Worm (Caenorhabditis elegans) whole organism, L4 larva: ENCODE data around the gene nhr-226.

Experiments
- F37D6.2 ChIP-seq: sonication (generic microtip); optimal IDR thresholded peaks from 2 replicates; lab custom pipeline; 2016; ENCODE audit warnings: mild to moderate bottlenecking, missing genetic modification characterization, missing compliant biosample characterization
- F44E2.7 ChIP-seq: fragments of 200-800 bp; sonication (Bioruptor generic); IDR thresholded peaks from 2 replicates; pipeline ENCODE4 v2.1.2; 2022; ENCODE audit warnings: missing genetic modification characterization, missing compliant biosample characterization
- F49E8.2 ChIP-seq: sonication (generic microtip); optimal IDR thresholded peaks from 2 replicates; lab custom pipeline; 2016; ENCODE audit warnings: missing compliant biosample characterization, mild to moderate bottlenecking, missing genetic modification characterization, borderline replicate concordance
- R02D3.7 ChIP-seq: fragments of 150-350 bp; sonication (generic microtip); optimal IDR thresholded peaks from 3 replicates; lab custom pipeline; 2014; ENCODE audit warnings: missing biosample characterization, missing genetic modification characterization
- Y75B8A.6 ChIP-seq: fragments of 200-800 bp; sonication (Bioruptor generic); IDR thresholded peaks from 2 replicates; pipeline ENCODE4 v1.3.6; 2022; ENCODE audit warnings: missing genetic modification reagents, missing genetic modification characterization, missing compliant biosample characterization
- ZK546.5 ChIP-seq, 2 experiments: sonication (generic microtip); optimal IDR thresholded peaks; 2 replicates each; lab custom pipeline; 2017; ENCODE audit warnings: missing biosample characterization in 2 of 2, missing genetic modification characterization in 2 of 2
- aha-1 ChIP-seq: fragments of 150-350 bp; peaks from one replicate; lab custom pipeline; 2014; ENCODE audit warnings: missing biosample characterization, missing genetic modification characterization
- aly-2 ChIP-seq: sonication (generic microtip); optimal IDR thresholded peaks from 2 replicates; lab custom pipeline; 2018; ENCODE audit warnings: missing biosample characterization, missing genetic modification characterization
- attf-4 ChIP-seq: sonication (generic microtip); optimal IDR thresholded peaks from 3 replicates; lab custom pipeline; 2017; ENCODE audit warnings: missing biosample characterization, missing genetic modification characterization
- ceh-28 ChIP-seq: fragments of 150-350 bp; optimal IDR thresholded peaks from 2 replicates; lab custom pipeline; 2014; ENCODE audit warnings: missing biosample characterization, missing genetic modification reagents, missing genetic modification characterization
- ceh-44 ChIP-seq: fragments of 200-800 bp; sonication (Bioruptor generic); IDR thresholded peaks from 2 replicates; pipeline ENCODE4 v1.3.6; 2022; ENCODE audit warnings: missing genetic modification reagents, missing genetic modification characterization, missing compliant biosample characterization
- cey-2 ChIP-seq: sonication (generic microtip); optimal IDR thresholded peaks from 3 replicates; lab custom pipeline; 2017; ENCODE audit warnings: missing genetic modification characterization, mild to moderate bottlenecking, missing compliant biosample characterization, antibody characterized with exemption, borderline replicate concordance; ENCODE audit not compliant: insufficient read depth
- ctbp-1 ChIP-seq: fragments of 200-800 bp; sonication (Bioruptor generic); IDR thresholded peaks from 2 replicates; pipeline ENCODE4 v1.3.6; 2022; ENCODE audit warnings: missing genetic modification reagents, missing genetic modification characterization, missing compliant biosample characterization
- daf-12 ChIP-seq: fragments of 150-350 bp; optimal IDR thresholded peaks from 2 replicates; lab custom pipeline; 2014; ENCODE audit warnings: missing biosample characterization, missing genetic modification reagents, missing genetic modification characterization
- daf-16 ChIP-seq, 3 experiments: sonication (generic microtip); optimal IDR thresholded peaks; 2 replicates each; lab custom pipeline; 2016 to 2017; ENCODE audit warnings: missing genetic modification characterization in 3 of 3, missing genetic modification reagents in 3 of 3, mild to moderate bottlenecking in 2 of 3, missing compliant biosample characterization in 2 of 3, missing biosample characterization in 1 of 3, moderate library complexity in 1 of 3
- daf-19 ChIP-seq: fragments of 200-800 bp; sonication (Bioruptor generic); conservative IDR thresholded peaks from 2 replicates; pipeline ENCODE4 v1.3.6; 2022; ENCODE audit warnings: missing genetic modification characterization, missing compliant biosample characterization
- dmd-6 ChIP-seq: fragments of 200-800 bp; sonication (Bioruptor generic); IDR thresholded peaks from 2 replicates; pipeline ENCODE4 v1.3.6; 2022; ENCODE audit warnings: missing genetic modification reagents, missing genetic modification characterization, missing compliant biosample characterization
- dpl-1 ChIP-seq: fragments of 150-350 bp; optimal IDR thresholded peaks from 2 replicates; lab custom pipeline; 2014; ENCODE audit warnings: missing biosample characterization, missing genetic modification reagents, missing genetic modification characterization
- dve-1 ChIP-seq: sonication (generic microtip); optimal IDR thresholded peaks from 2 replicates; lab custom pipeline; 2017; ENCODE audit warnings: antibody characterized with exemption, mild to moderate bottlenecking, missing genetic modification characterization, missing compliant biosample characterization; ENCODE audit not compliant: insufficient read depth
- gei-8 ChIP-seq: fragments of 200-800 bp; sonication (Bioruptor generic); optimal IDR thresholded peaks from 2 replicates; lab custom pipeline; 2018; ENCODE audit warnings: mild to moderate bottlenecking, missing genetic modification characterization, missing compliant biosample characterization
- hif-1 ChIP-seq, 2 experiments: sonication (generic microtip); optimal IDR thresholded peaks; 2 replicates each; lab custom pipeline; 2016 to 2017; ENCODE audit warnings: missing compliant biosample characterization in 2 of 2, missing genetic modification characterization in 2 of 2, missing genetic modification reagents in 2 of 2, missing genotype in 2 of 2, mild to moderate bottlenecking in 1 of 2
- hlh-11 ChIP-seq: fragments of 200-800 bp; sonication (Bioruptor generic); optimal IDR thresholded peaks from 2 replicates; lab custom pipeline; 2018; ENCODE audit warnings: mild to moderate bottlenecking, missing genetic modification characterization, missing compliant biosample characterization
- hlh-30 ChIP-seq: sonication (generic microtip); optimal IDR thresholded peaks from 2 replicates; lab custom pipeline; 2017; ENCODE audit warnings: antibody characterized with exemption, mild to moderate bottlenecking, missing genetic modification characterization, missing compliant biosample characterization; ENCODE audit not compliant: insufficient read depth
- lin-29 ChIP-seq: fragments of 200-800 bp; sonication (Bioruptor generic); IDR thresholded peaks from 2 replicates; pipeline ENCODE4 v1.3.6; 2022; ENCODE audit warnings: missing genetic modification reagents, missing genetic modification characterization, missing compliant biosample characterization
- lir-3 ChIP-seq: sonication (generic microtip); optimal IDR thresholded peaks from 2 replicates; lab custom pipeline; 2016; ENCODE audit warnings: mild to moderate bottlenecking, missing genetic modification characterization, missing compliant biosample characterization
- madf-9 ChIP-seq: fragments of 200-800 bp; sonication (Bioruptor generic); conservative IDR thresholded peaks from 2 replicates; pipeline ENCODE4 v1.3.6; 2022; ENCODE audit warnings: missing genetic modification reagents, missing genetic modification characterization, missing compliant biosample characterization
- mep-1 ChIP-seq: fragments of 150-350 bp; sonication (generic microtip); optimal IDR thresholded peaks from 3 replicates; lab custom pipeline; 2014; ENCODE audit warnings: missing biosample characterization, missing genetic modification characterization
- mes-2 ChIP-seq: sonication (generic microtip); optimal IDR thresholded peaks from 2 replicates; lab custom pipeline; 2016; ENCODE audit warnings: missing genotype, mild to moderate bottlenecking, missing genetic modification characterization, missing compliant biosample characterization; ENCODE audit not compliant: poor library complexity, severe bottlenecking
- mxl-3 ChIP-seq: fragments of 200-800 bp; sonication (Bioruptor generic); optimal IDR thresholded peaks from 2 replicates; lab custom pipeline; 2018; ENCODE audit warnings: mild to moderate bottlenecking, missing genetic modification characterization, missing compliant biosample characterization
- nhr-237 ChIP-seq: sonication (generic microtip); optimal IDR thresholded peaks from 2 replicates; lab custom pipeline; 2017; ENCODE audit warnings: missing biosample characterization, missing genetic modification characterization
- nhr-28 ChIP-seq: fragments of 150-350 bp; optimal IDR thresholded peaks from 2 replicates; lab custom pipeline; 2014; ENCODE audit warnings: missing biosample characterization, missing genetic modification characterization
- nhr-41 ChIP-seq: fragments of 200-800 bp; sonication (Bioruptor generic); IDR thresholded peaks from 2 replicates; pipeline ENCODE4 v1.3.6; 2022; ENCODE audit warnings: missing genetic modification reagents, missing genetic modification characterization, missing compliant biosample characterization
- nhr-42 ChIP-seq: fragments of 200-800 bp; sonication (Bioruptor generic); IDR thresholded peaks from 2 replicates; pipeline ENCODE4 v1.3.6; 2022; ENCODE audit warnings: missing genetic modification characterization, missing compliant biosample characterization
- nhr-48 ChIP-seq: sonication (generic microtip); optimal IDR thresholded peaks from 2 replicates; lab custom pipeline; 2016; ENCODE audit warnings: mild to moderate bottlenecking, missing genetic modification characterization, missing compliant biosample characterization
- pha-4 ChIP-seq, 2 experiments: fragments of 150-350 bp in 1 of 2; fragments of 200-800 bp in 1 of 2; sonication (Bioruptor generic) in 1 of 2; IDR thresholded peaks in 1 of 2; optimal IDR thresholded peaks in 1 of 2; 2 replicates each; pipeline versions ENCODE4 v1.3.6 to Lab custom; 2014 to 2022; ENCODE audit warnings: missing genetic modification characterization in 2 of 2, missing genetic modification reagents in 2 of 2, missing biosample characterization in 1 of 2, missing compliant biosample characterization in 1 of 2
- spr-1 ChIP-seq: sonication (generic microtip); optimal IDR thresholded peaks from 2 replicates; lab custom pipeline; 2016; ENCODE audit warnings: mild to moderate bottlenecking, missing genetic modification characterization, missing compliant biosample characterization
- tra-1 ChIP-seq: fragments of 200-800 bp; sonication (Bioruptor generic); IDR thresholded peaks from 2 replicates; pipeline ENCODE4 v1.3.6; 2022; ENCODE audit warnings: missing genetic modification reagents, missing genetic modification characterization, missing compliant biosample characterization
- unc-39 ChIP-seq: sonication (generic microtip); optimal IDR thresholded peaks from 2 replicates; lab custom pipeline; 2017; ENCODE audit warnings: missing biosample characterization, missing genetic modification characterization
- unc-62 ChIP-seq, 3 experiments: fragments of 150-350 bp in 1 of 3; sonication (generic microtip); optimal IDR thresholded peaks in 2 of 3; peaks in 1 of 3; 1 replicate in 1 of 3; 2 replicates in 2 of 3; lab custom pipeline; 2014 to 2017; ENCODE audit warnings: missing biosample characterization in 3 of 3, missing genetic modification characterization in 3 of 3, missing genetic modification reagents in 3 of 3, missing genotype in 1 of 3
- zag-1 ChIP-seq: fragments of 150-350 bp; optimal IDR thresholded peaks from 2 replicates; lab custom pipeline; 2014; ENCODE audit warnings: missing biosample characterization, missing genetic modification characterization
- zfp-3 ChIP-seq: fragments of 200-800 bp; sonication (Bioruptor generic); conservative IDR thresholded peaks from 2 replicates; pipeline ENCODE4 v1.3.6; 2022; ENCODE audit warnings: missing genetic modification reagents, missing genetic modification characterization, missing compliant biosample characterization
- zip-11 ChIP-seq: fragments of 200-800 bp; sonication (Bioruptor generic); IDR thresholded peaks from 2 replicates; pipeline ENCODE4 v1.3.6; 2022; ENCODE audit warnings: missing genetic modification characterization, missing compliant biosample characterization

The nhr-226 gene

ce11 chrV:2259750-2260149 is 34.9 kb upstream of the nhr-226 start, which contains the start of gene nhr-182:
TSS of gene nhr-182 (minus strand) at chrV:2259927.
- TF ChIP-seq nhr-28 (tag; lab: Kevin White, UChicago) = peak; percentile 25
- TF ChIP-seq zip-11 (GFP tag; lab: Robert Waterston, UW) = no peak
- TF ChIP-seq tra-1 (GFP tag; lab: Robert Waterston, UW) = no peak
- no peak for TF ChIP-seq attf-4
- no peak for TF ChIP-seq mep-1 (tag; lab: Kevin White, UChicago)
- TF ChIP-seq daf-19 (GFP tag; lab: Robert Waterston, UW) = no peak
- no peak for TF ChIP-seq spr-1 (tag; lab: Kevin White, UChicago)
- TF ChIP-seq hlh-30 (tag; lab: Kevin White, UChicago) = peak; percentile 60
- no peak for TF ChIP-seq Y75B8A.6
- no peak for TF ChIP-seq gei-8
- no peak for TF ChIP-seq F37D6.2
- no peak for TF ChIP-seq nhr-48 (tag; lab: Kevin White, UChicago)
- TF ChIP-seq unc-39 (tag; lab: Kevin White, UChicago) = no peak
- TF ChIP-seq dpl-1 (GFP tag; lab: Kevin White, UChicago) = no peak
- TF ChIP-seq dve-1 = peak; percentile 53
- no peak for TF ChIP-seq ceh-44 (GFP tag; lab: Robert Waterston, UW)
- TF ChIP-seq dmd-6 = peak; percentile 18; the same call in 1 of the 2 replicates
- peak; percentile 10 for TF ChIP-seq mes-2 (tag; lab: Kevin White, UChicago)
- TF ChIP-seq hlh-11 = peak; percentile 14
- no peak for TF ChIP-seq daf-12
- no peak for TF ChIP-seq daf-16 (GFP tag; optimal IDR thresholded peaks at IDR 0.05; lab: Kevin White, UChicago)
- peak; percentile 66 for TF ChIP-seq daf-16 (tag; optimal IDR thresholded peaks at IDR 0.05; lab: Kevin White, UChicago)
- no peak for TF ChIP-seq F49E8.2

DNA sequence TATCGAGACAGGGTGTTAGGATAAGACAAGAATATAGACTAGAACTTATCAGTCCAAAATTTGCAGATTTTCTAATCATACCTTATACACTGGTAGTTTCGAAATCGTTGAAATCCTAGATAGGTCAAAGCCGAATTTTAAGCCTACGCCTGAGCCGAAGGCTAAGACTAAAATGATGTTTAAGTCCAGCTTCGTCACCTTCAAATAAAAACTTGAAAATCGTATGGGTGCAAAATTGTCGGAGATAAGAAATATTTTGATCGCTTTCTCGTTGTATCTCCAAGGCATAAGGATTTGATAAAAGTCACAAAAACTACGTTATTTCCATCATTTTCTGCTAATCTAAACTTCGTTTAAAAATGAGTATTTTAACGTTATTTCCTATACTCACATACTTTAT is 34.0 kb upstream of the nhr-226 start, which contains the start of gene F41B5.12:
Gene F41B5.12, plus strand, starts transcription at position 301 of the 400 bp plus-strand sequence.
- TF ChIP-seq nhr-41 (GFP tag; lab: Robert Waterston, UW) (no peak), cey-2 (tag; lab: Kevin White, UChicago) (no peak), mxl-3 (GFP tag; lab: Kevin White, UChicago) (no peak), nhr-28 (tag; lab: Kevin White, UChicago) (no peak), nhr-42 (GFP tag; lab: Robert Waterston, UW) (no peak), gei-8 (no peak), F44E2.7 (GFP tag; lab: Robert Waterston, UW) (no peak), zfp-3 (GFP tag; lab: Robert Waterston, UW) (no peak), R02D3.7 (no peak)

- no peak for TF ChIP-seq unc-39 (tag; lab: Kevin White, UChicago)
- no peak for TF ChIP-seq pha-4 (GFP tag; IDR thresholded peaks at IDR 0.05; lab: Robert Waterston, UW)
- peak; percentile 49 for TF ChIP-seq pha-4 (tag; optimal IDR thresholded peaks at IDR 0.05; lab: Kevin White, UChicago)
- TF ChIP-seq lir-3 = no peak
- no peak for TF ChIP-seq nhr-237 (tag; lab: Kevin White, UChicago)
- no peak for TF ChIP-seq aly-2 (tag; lab: Kevin White, UChicago)
- TF ChIP-seq ZK546.5 (tag; optimal IDR thresholded peaks at IDR 0.05; lab: Kevin White, UChicago) = no peak
These were observed 30.2 kb upstream of the nhr-226 start, which contains the start of gene nhr-183 for ce11 chrV:2264455-2264854. TSS of gene nhr-183 (minus strand) at chrV:2264634.

ce11 chrV:2264925-2265324 is 29.8 kb upstream of the nhr-226 start:
- TF ChIP-seq unc-62 (GFP tag; optimal IDR thresholded peaks at IDR 0.05 in 1 of 2; lab: Kevin White, UChicago) (peak in 1 of 2 experiments; percentile 59), unc-62 (tag; optimal IDR thresholded peaks at IDR 0.05; lab: Kevin White, UChicago) (no peak), zag-1 (no peak), hif-1 (tag; optimal IDR thresholded peaks at IDR 0.05; lab: Kevin White, UChicago) (no peak), madf-9 (GFP tag; lab: Robert Waterston, UW) (no peak), ctbp-1 (no peak), aha-1 (tag; lab: Kevin White, UChicago) (peak; percentile 38), lin-29 (GFP tag; lab: Robert Waterston, UW) (no peak), ceh-28 (tag; lab: Kevin White, UChicago) (no peak)
